Fruit fly (Drosophila melanogaster) whole organism, wandering third instar larva: ENCODE measurements around the gene Tdh.

Source experiments
- Dif ChIP-seq: fragments of 200-275, 200-300 bp; sonication (Bioruptor generic); optimal IDR thresholded peaks from 2 replicates; lab custom pipeline; 2018; ENCODE audit warnings: missing biosample characterization, missing genetic modification characterization; ENCODE audit not compliant: partially characterized antibody
- Hnf4 ChIP-seq: fragments of 200-800 bp; sonication (Bioruptor generic); optimal IDR thresholded peaks from 2 replicates; lab custom pipeline; 2016; ENCODE audit warnings: missing biosample characterization, mild to moderate bottlenecking, missing genetic modification characterization
- usp ChIP-seq: fragments of >200 bp; optimal IDR thresholded peaks from 2 replicates; lab custom pipeline; 2017; ENCODE audit warnings: missing biosample characterization, missing genetic modification characterization

- TF ChIP-seq usp (GFP tag; lab: Kevin White, UChicago) (no peak), Hnf4 (GFP tag; lab: Kevin White, UChicago) (no peak), Dif (GFP tag; lab: Kevin White, UChicago) (no peak)
Measured at dm6 chr3L:20497124-20497996, 30.6 kb downstream of the Tdh start, which contains the start of gene CG32425.
